Fruit fly (Drosophila melanogaster): ENCODE results near the gene CG14073.
A peak's percentile ranks its signal among the peaks of the same experiment; 100 is the strongest.

Gene CG14073

dm6 chr3L:18837707-18838244 is 17.3 kb upstream of the CG14073 start (continued):
- TF ChIP-seq CG17361 (GFP tag; IDR thresholded peaks at IDR 0.05): no peak
- TF ChIP-seq CG34224 (GFP tag; IDR thresholded peaks at IDR 0.05; ENCODE audit: partially characterized antibody): no peak
- TF ChIP-seq slbo (GFP tag; IDR thresholded peaks at IDR 0.05): no peak
- no peak for TF ChIP-seq D19A (tag; optimal IDR thresholded peaks at IDR 0.05)
- no peak for TF ChIP-seq CG13296 (GFP tag; optimal IDR thresholded peaks at IDR 0.05)
- TF ChIP-seq Dll (GFP tag; IDR thresholded peaks at IDR 0.05; ENCODE audit: partially characterized antibody): no peak
- TF ChIP-seq scrt (GFP tag; optimal IDR thresholded peaks at IDR 0.05): peak; percentile 24
- TF ChIP-seq CG11398 (GFP tag; optimal IDR thresholded peaks at IDR 0.05): no peak
- TF ChIP-seq zfh2 (GFP tag; optimal IDR thresholded peaks at IDR 0.05): no peak
- peak; percentile 30 for TF ChIP-seq CG14710 (tag; optimal IDR thresholded peaks at IDR 0.05)
- no peak for TF ChIP-seq HLHmδ (GFP tag; optimal IDR thresholded peaks at IDR 0.05)
- TF ChIP-seq al (GFP tag; IDR thresholded peaks at IDR 0.05): no peak
- no peak for TF ChIP-seq slp2 (GFP tag; optimal IDR thresholded peaks at IDR 0.05)
- TF ChIP-seq CG4820 (GFP tag; optimal IDR thresholded peaks at IDR 0.05): no peak
- TF ChIP-seq CG15514 (GFP tag; optimal IDR thresholded peaks at IDR 0.05): peak; percentile 37
- TF ChIP-seq CG13424 (tag; optimal IDR thresholded peaks at IDR 0.05): no peak
- TF ChIP-seq Meics (GFP tag; optimal IDR thresholded peaks at IDR 0.05): peak; percentile 61
- no peak for TF ChIP-seq fru (optimal IDR thresholded peaks at IDR 0.05)
- TF ChIP-seq CG7987 (GFP tag; optimal IDR thresholded peaks at IDR 0.05): no peak
- no peak for TF ChIP-seq wdn (GFP tag; IDR thresholded peaks at IDR 0.05)
- no peak for TF ChIP-seq trh (GFP tag; optimal IDR thresholded peaks at IDR 0.05)
- TF ChIP-seq zf30C (GFP tag; optimal IDR thresholded peaks at IDR 0.05): no peak
- TF ChIP-seq CG1602 (GFP tag; optimal IDR thresholded peaks at IDR 0.05): no peak
- TF ChIP-seq tgo (GFP tag; IDR thresholded peaks at IDR 0.05): no peak
- no peak for TF ChIP-seq mam (GFP tag; optimal IDR thresholded peaks at IDR 0.05)
- TF ChIP-seq schlank (tag; optimal IDR thresholded peaks at IDR 0.05): no peak
- no peak for TF ChIP-seq CG10565 (GFP tag; optimal IDR thresholded peaks at IDR 0.05)
- no peak for TF ChIP-seq CG17612 (GFP tag; IDR thresholded peaks at IDR 0.05)
- TF ChIP-seq CG16813 (GFP tag; IDR thresholded peaks at IDR 0.05; ENCODE audit: partially characterized antibody): no peak
- no peak for TF ChIP-seq Atf3 (GFP tag; optimal IDR thresholded peaks at IDR 0.05)
- no peak for TF ChIP-seq H15 (GFP tag; IDR thresholded peaks at IDR 0.05)
- no peak for TF ChIP-seq Dip2 (GFP tag; IDR thresholded peaks at IDR 0.05)
- no peak for TF ChIP-seq CG11093 (GFP tag; IDR thresholded peaks at IDR 0.05)
- no peak for TF ChIP-seq CG6272 (GFP tag; IDR thresholded peaks at IDR 0.05)
- no peak for TF ChIP-seq Sry-δ (GFP tag; optimal IDR thresholded peaks at IDR 0.05)
- no peak for TF ChIP-seq cas (GFP tag; IDR thresholded peaks at IDR 0.05)
- TF ChIP-seq CTCF (GFP tag; optimal IDR thresholded peaks at IDR 0.05): no peak
- no peak for TF ChIP-seq CG3065 (GFP tag; optimal IDR thresholded peaks at IDR 0.05)
- TF ChIP-seq Side (GFP tag; optimal IDR thresholded peaks at IDR 0.05): peak; percentile 71
- TF ChIP-seq kni (GFP tag; optimal IDR thresholded peaks at IDR 0.05): peak; percentile 48
- TF ChIP-seq unpg (GFP tag; optimal IDR thresholded peaks at IDR 0.05): no peak
- no peak for TF ChIP-seq Nf-YC (tag; optimal IDR thresholded peaks at IDR 0.05)
- peak; percentile 37 for TF ChIP-seq CG4854 (GFP tag; optimal IDR thresholded peaks at IDR 0.05)
- no peak for TF ChIP-seq hbn (GFP tag; IDR thresholded peaks at IDR 0.05; ENCODE audit: partially characterized antibody)
- peak; percentile 8 for TF ChIP-seq CG34376 (GFP tag; optimal IDR thresholded peaks at IDR 0.05)
- no peak for TF ChIP-seq CG14667 (GFP tag; IDR thresholded peaks at IDR 0.05)
- TF ChIP-seq CG10654 (GFP tag; optimal IDR thresholded peaks at IDR 0.05): no peak
- TF ChIP-seq CG42726 (GFP tag; IDR thresholded peaks at IDR 0.05; ENCODE audit: partially characterized antibody): no peak
- TF ChIP-seq CG10979 (tag; optimal IDR thresholded peaks at IDR 0.05): peak; percentile 17
- no peak for TF ChIP-seq ash1 (GFP tag; optimal IDR thresholded peaks at IDR 0.05)
- TF ChIP-seq cwo (GFP tag; optimal IDR thresholded peaks at IDR 0.05): peak; percentile 39
- TF ChIP-seq zfh1 (GFP tag; IDR thresholded peaks at IDR 0.05): no peak

All from whole organism, embryonic.